Fruit fly (Drosophila melanogaster) whole organism, embryonic: ENCODE measurements around the gene N.
A peak's percentile ranks its signal among the peaks of the same experiment; 100 is the strongest.

Source experiments
- Abd-B ChIP-seq: fragments of 200-800 bp; sonication (Bioruptor generic); optimal IDR thresholded peaks from 2 replicates; lab custom pipeline; 2018; ENCODE audit warnings: missing biosample characterization, mild to moderate bottlenecking, missing genetic modification characterization, moderate library complexity
- Adf1 ChIP-seq: fragments of 200-800 bp; sonication (Bioruptor generic); IDR thresholded peaks from 2 replicates; pipeline ENCODE4 v1.3.6; 2022; ENCODE audit warnings: missing biosample characterization, missing genetic modification characterization
- B-H1 ChIP-seq: fragments of 200-800 bp; sonication (Bioruptor generic); IDR thresholded peaks from 3 replicates; pipeline ENCODE4 v1.3.6; 2022; ENCODE audit warnings: missing biosample characterization, missing genetic modification characterization
- Bteb2 ChIP-seq: fragments of 200-800 bp; sonication (Bioruptor generic); optimal IDR thresholded peaks from 2 replicates; lab custom pipeline; 2016; ENCODE audit warnings: missing biosample characterization, missing genetic modification characterization
- CG10267 ChIP-seq: fragments of 200-800 bp; sonication (Bioruptor generic); optimal IDR thresholded peaks from 2 replicates; lab custom pipeline; 2018; ENCODE audit warnings: missing biosample characterization, mild to moderate bottlenecking, missing genetic modification characterization, moderate library complexity
- CG10431 ChIP-seq: fragments of 200-800 bp; sonication (Bioruptor generic); optimal IDR thresholded peaks from 3 replicates; lab custom pipeline; 2018; ENCODE audit warnings: missing biosample characterization, mild to moderate bottlenecking, missing genetic modification characterization
- CG11560 ChIP-seq: fragments of 200-800 bp; sonication (Bioruptor generic); IDR thresholded peaks from 3 replicates; pipeline ENCODE4 v1.3.6; 2022; ENCODE audit warnings: missing biosample characterization, missing genetic modification characterization
- CG12299 ChIP-seq: fragments of 200-800 bp; sonication (Bioruptor generic); optimal IDR thresholded peaks from 2 replicates; lab custom pipeline; 2018; ENCODE audit warnings: missing biosample characterization, mild to moderate bottlenecking, missing genetic modification characterization
- CG13424 ChIP-seq: fragments of 200-800 bp; sonication (Bioruptor generic); optimal IDR thresholded peaks from 2 replicates; lab custom pipeline; 2019; ENCODE audit warnings: missing biosample characterization, mild to moderate bottlenecking, missing genetic modification characterization, moderate library complexity
- CG1603 ChIP-seq: fragments of 200-800 bp; sonication (Bioruptor generic); optimal IDR thresholded peaks from 2 replicates; lab custom pipeline; 2019; ENCODE audit warnings: missing biosample characterization, mild to moderate bottlenecking, missing genetic modification characterization, moderate library complexity
- CG18262 ChIP-seq: fragments of 200-800 bp; optimal IDR thresholded peaks from 3 replicates; lab custom pipeline; 2019; ENCODE audit warnings: missing biosample characterization, mild to moderate bottlenecking, missing genetic modification characterization, moderate library complexity
- CG2889 ChIP-seq: fragments of 200-800 bp; sonication (Bioruptor generic); IDR thresholded peaks from 3 replicates; pipeline ENCODE4 v1.3.6; 2022; ENCODE audit warnings: missing biosample characterization, missing genetic modification characterization
- CG4328 ChIP-seq: fragments of 200-800 bp; sonication (Bioruptor generic); optimal IDR thresholded peaks from 3 replicates; lab custom pipeline; 2017; ENCODE audit warnings: missing biosample characterization, missing genetic modification reagents, missing genetic modification characterization
- CG6689 ChIP-seq: fragments of 200-800 bp; sonication (Bioruptor generic); IDR thresholded peaks from 2 replicates; pipeline ENCODE4 v1.3.6; 2022; ENCODE audit warnings: missing biosample characterization, missing genetic modification characterization
- CG6813 ChIP-seq: fragments of 200-800 bp; sonication (Bioruptor generic); optimal IDR thresholded peaks from 2 replicates; lab custom pipeline; 2017; ENCODE audit warnings: missing biosample characterization, missing genetic modification characterization, mild to moderate bottlenecking, moderate library complexity, missing genetic modification reagents
- CG8765 ChIP-seq: fragments of 200-800 bp; sonication (Bioruptor generic); IDR thresholded peaks from 2 replicates; pipeline ENCODE4 v1.3.6; 2022; ENCODE audit warnings: missing biosample characterization, missing genetic modification characterization
- CG9727 ChIP-seq: fragments of 200-800 bp; sonication (Bioruptor generic); optimal IDR thresholded peaks from 3 replicates; lab custom pipeline; 2017; ENCODE audit warnings: missing biosample characterization, mild to moderate bottlenecking, missing genetic modification characterization
- CG9932 ChIP-seq: fragments of 200-800 bp; sonication (Bioruptor generic); IDR thresholded peaks from 2 replicates; pipeline ENCODE4 v1.3.6; 2022; ENCODE audit warnings: missing biosample characterization, missing genetic modification characterization
- Fer2 ChIP-seq: fragments of 200-800 bp; sonication (Bioruptor generic); optimal IDR thresholded peaks from 2 replicates; lab custom pipeline; 2018; ENCODE audit warnings: missing biosample characterization, mild to moderate bottlenecking, missing genetic modification characterization, moderate library complexity
- HHEX ChIP-seq: fragments of 200-800 bp; sonication (Bioruptor generic); optimal IDR thresholded peaks from 3 replicates; lab custom pipeline; 2017; ENCODE audit warnings: missing biosample characterization, mild to moderate bottlenecking, missing genetic modification characterization, missing genetic modification reagents
- Hand ChIP-seq: fragments of 200-800 bp; sonication (Bioruptor generic); optimal IDR thresholded peaks from 2 replicates; lab custom pipeline; 2017; ENCODE audit warnings: mild to moderate bottlenecking, missing biosample characterization, missing genetic modification reagents, missing genetic modification characterization
- Hmr ChIP-seq: fragments of 200-800 bp; sonication (Bioruptor generic); optimal IDR thresholded peaks from 3 replicates; lab custom pipeline; 2017; ENCODE audit warnings: mild to moderate bottlenecking, missing biosample characterization, missing genetic modification reagents, missing genetic modification characterization
- MBD-R2 ChIP-seq: fragments of 200-800 bp; sonication (Bioruptor generic); IDR thresholded peaks from 2 replicates; pipeline ENCODE4 v1.3.6; 2022; ENCODE audit warnings: missing biosample characterization, missing genetic modification characterization
- Nf-YB ChIP-seq: fragments of 200-800 bp; sonication (Bioruptor generic); optimal IDR thresholded peaks from 3 replicates; lab custom pipeline; 2019; ENCODE audit warnings: missing biosample characterization, mild to moderate bottlenecking, missing genetic modification characterization, moderate library complexity
- Pdp1 ChIP-seq, 2 experiments: fragments of 200-800 bp; sonication (Bioruptor generic); optimal IDR thresholded peaks; 3 replicates each; lab custom pipeline; 2016; ENCODE audit warnings: missing biosample characterization in 2 of 2, missing genetic modification characterization in 2 of 2, mild to moderate bottlenecking in 1 of 2, moderate library complexity in 1 of 2
- Ptx1 ChIP-seq: fragments of 200-800 bp; sonication (Bioruptor generic); IDR thresholded peaks from 2 replicates; pipeline ENCODE4 v1.3.6; 2022; ENCODE audit warnings: missing biosample characterization, missing genetic modification characterization
- Scr ChIP-seq: fragments of 200-800 bp; sonication (Bioruptor generic); IDR thresholded peaks from 2 replicates; pipeline ENCODE4 v1.3.6; 2022; ENCODE audit warnings: missing biosample characterization, missing genetic modification characterization; ENCODE audit not compliant: partially characterized antibody
- Side ChIP-seq: fragments of 200-800 bp; sonication (Bioruptor generic); optimal IDR thresholded peaks from 2 replicates; lab custom pipeline; 2016; ENCODE audit warnings: missing biosample characterization, missing genetic modification characterization
- Sox100B ChIP-seq: fragments of 200-800 bp; sonication (Bioruptor generic); optimal IDR thresholded peaks from 3 replicates; lab custom pipeline; 2018; ENCODE audit warnings: missing biosample characterization, mild to moderate bottlenecking, missing genetic modification characterization
- Sry-β ChIP-seq: fragments of 200-800 bp; sonication (Bioruptor generic); optimal IDR thresholded peaks from 2 replicates; lab custom pipeline; 2018; ENCODE audit warnings: missing biosample characterization, mild to moderate bottlenecking, missing genetic modification characterization, moderate library complexity
- amos ChIP-seq: fragments of 200-800 bp; sonication (Bioruptor generic); IDR thresholded peaks from 2 replicates; pipeline ENCODE4 v1.3.6; 2022; ENCODE audit warnings: missing biosample characterization, missing genetic modification characterization; ENCODE audit not compliant: partially characterized antibody
- bab2 ChIP-seq: fragments of 200-800 bp; sonication (Bioruptor generic); optimal IDR thresholded peaks from 2 replicates; lab custom pipeline; 2016; ENCODE audit warnings: missing biosample characterization, missing genetic modification characterization
- caup ChIP-seq: fragments of 200-800 bp; sonication (Bioruptor generic); optimal IDR thresholded peaks from 3 replicates; lab custom pipeline; 2017; ENCODE audit warnings: missing biosample characterization, mild to moderate bottlenecking, missing genetic modification characterization, moderate library complexity; ENCODE audit not compliant: severe bottlenecking
- cg ChIP-seq: fragments of 200-800 bp; sonication (Bioruptor generic); optimal IDR thresholded peaks from 3 replicates; lab custom pipeline; 2019; ENCODE audit warnings: missing biosample characterization, mild to moderate bottlenecking, missing genetic modification characterization, moderate library complexity
- ci ChIP-seq: fragments of 200-800 bp; sonication (Bioruptor generic); IDR thresholded peaks from 3 replicates; pipeline ENCODE4 v1.3.6; 2022; ENCODE audit warnings: missing biosample characterization, missing genetic modification characterization
- crc ChIP-seq: fragments of 200-800 bp; sonication (Bioruptor generic); optimal IDR thresholded peaks from 2 replicates; lab custom pipeline; 2016; ENCODE audit warnings: missing biosample characterization, missing genetic modification characterization
- dysf ChIP-seq: fragments of 200-800 bp; sonication (Bioruptor generic); IDR thresholded peaks from 3 replicates; pipeline ENCODE4 v1.3.6; 2022; ENCODE audit warnings: missing biosample characterization, missing genetic modification characterization
- esg ChIP-seq: fragments of 200-800 bp; sonication (Bioruptor generic); conservative IDR thresholded peaks from 2 replicates; pipeline ENCODE4 v1.3.6; 2022; ENCODE audit warnings: missing biosample characterization, missing genetic modification characterization
- eve ChIP-seq, 2 experiments: fragments of >200 bp; optimal IDR thresholded peaks; 2 replicates each; lab custom pipeline; 2017; ENCODE audit warnings: missing biosample characterization in 2 of 2, missing genetic modification characterization in 2 of 2
- fd64A ChIP-seq: fragments of 200-800 bp; sonication (Bioruptor generic); optimal IDR thresholded peaks from 3 replicates; lab custom pipeline; 2018; ENCODE audit warnings: missing biosample characterization, mild to moderate bottlenecking, missing genetic modification characterization
- gem ChIP-seq: fragments of 200-800 bp; sonication (Bioruptor generic); optimal IDR thresholded peaks from 2 replicates; lab custom pipeline; 2019; ENCODE audit warnings: missing biosample characterization, mild to moderate bottlenecking, missing genetic modification characterization, moderate library complexity
- grau ChIP-seq: fragments of 200-800 bp; optimal IDR thresholded peaks from 3 replicates; lab custom pipeline; 2019; ENCODE audit warnings: missing biosample characterization, mild to moderate bottlenecking, missing genetic modification characterization, moderate library complexity
- ind ChIP-seq: fragments of 200-800 bp; sonication (Bioruptor generic); optimal IDR thresholded peaks from 3 replicates; lab custom pipeline; 2016; ENCODE audit warnings: missing biosample characterization, missing genetic modification characterization
- lilli ChIP-seq: fragments of 200-800 bp; sonication (Bioruptor generic); optimal IDR thresholded peaks from 3 replicates; lab custom pipeline; 2016; ENCODE audit warnings: missing biosample characterization, missing genetic modification characterization
- oc ChIP-seq: fragments of 200-800 bp; sonication (Bioruptor generic); optimal IDR thresholded peaks from 2 replicates; lab custom pipeline; 2018; ENCODE audit warnings: missing biosample characterization, mild to moderate bottlenecking, missing genetic modification characterization, moderate library complexity
- sens ChIP-seq: fragments of 200-800 bp; sonication (Bioruptor generic); peaks from one replicate; lab custom pipeline; 2016; ENCODE audit warnings: missing biosample characterization, missing genetic modification characterization
- tgo ChIP-seq: fragments of 200-800 bp; sonication (Bioruptor generic); IDR thresholded peaks from 3 replicates; pipeline ENCODE4 v1.3.6; 2022; ENCODE audit warnings: missing biosample characterization, missing genetic modification characterization
- vnd ChIP-seq: fragments of 200-800 bp; sonication (Bioruptor generic); IDR thresholded peaks from 3 replicates; pipeline ENCODE4 v1.3.6; 2022; ENCODE audit warnings: missing biosample characterization, missing genetic modification characterization; ENCODE audit not compliant: partially characterized antibody
- vvl ChIP-seq: fragments of 200-800 bp; sonication (Bioruptor generic); IDR thresholded peaks from 2 replicates; pipeline ENCODE4 v1.3.6; 2022; ENCODE audit warnings: missing biosample characterization, missing genetic modification characterization
- zfh2 ChIP-seq: fragments of 200-800 bp; sonication (Bioruptor generic); optimal IDR thresholded peaks from 2 replicates; lab custom pipeline; 2016; ENCODE audit warnings: missing biosample characterization, missing genetic modification characterization

The N gene

DNA sequence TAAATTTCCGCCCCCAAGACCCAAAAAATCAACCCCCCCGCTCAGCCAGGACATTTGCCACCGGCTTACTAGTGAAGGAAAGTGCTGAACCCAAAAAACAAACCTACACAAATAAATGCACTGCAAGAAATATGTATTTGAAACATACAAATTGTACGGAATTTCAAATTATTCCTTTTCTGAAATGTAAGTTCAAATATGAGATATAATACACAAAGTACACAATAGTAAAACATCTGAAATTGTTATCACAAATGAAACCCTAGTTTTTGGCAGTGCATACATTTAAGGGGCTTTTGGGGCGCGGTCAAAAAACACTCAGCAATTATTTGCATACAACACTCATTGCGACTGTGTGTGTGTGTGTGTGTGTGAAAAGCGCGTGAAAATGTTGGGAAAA is 59.1 kb downstream of the N start (continued):
- TF ChIP-seq CG10267 (tag; lab: Kevin White, UChicago): no peak
- TF ChIP-seq Pdp1 (GFP tag; optimal IDR thresholded peaks at IDR 0.05; lab: Kevin White, UChicago): peak; percentile 8 to 16
- 0 out of 3 replicates have a peak, but pooled peaks have one; percentile 45 for TF ChIP-seq ci
- TF ChIP-seq CG6689: peak; percentile 30; the same call in 1 of the 2 replicates
- peak; percentile 45 for TF ChIP-seq CG1603 (tag; lab: Kevin White, UChicago)
- no peak for TF ChIP-seq MBD-R2 (GFP tag; lab: Robert Waterston, UW)
- TF ChIP-seq cg: no peak
- no peak for TF ChIP-seq Adf1 (GFP tag; lab: Robert Waterston, UW)
- TF ChIP-seq CG13424 (tag; lab: Kevin White, UChicago): peak; percentile 23
- TF ChIP-seq CG18262 (tag; lab: Kevin White, UChicago): peak; percentile 10
- TF ChIP-seq B-H1 (GFP tag; lab: Robert Waterston, UW): peak; percentile 22; the same call in 1 of the 3 replicates
- TF ChIP-seq Ptx1 (GFP tag; lab: Robert Waterston, UW): peak; percentile 43; the same call in 1 of the 2 replicates
- TF ChIP-seq Fer2: no peak
- no peak for TF ChIP-seq CG6813
- peak; percentile 5 for TF ChIP-seq CG12299 (tag; lab: Kevin White, UChicago)
- peak; percentile 16; the same call in 1 of the 3 replicates for TF ChIP-seq tgo (GFP tag; lab: Robert Waterston, UW)
- peak; percentile 61; the same call in 1 of the 2 replicates for TF ChIP-seq vvl
- TF ChIP-seq crc (GFP tag; lab: Kevin White, UChicago): no peak
- no peak for TF ChIP-seq CG8765 (GFP tag; lab: Robert Waterston, UW)
- TF ChIP-seq grau: peak; percentile 42
- no peak for TF ChIP-seq zfh2 (GFP tag; lab: Kevin White, UChicago)
- TF ChIP-seq Sry-β (GFP tag; lab: Kevin White, UChicago): no peak
- TF ChIP-seq CG9727: peak; percentile 2
- TF ChIP-seq amos (GFP tag; lab: Robert Waterston, UW): no peak
- no peak for TF ChIP-seq CG11560
- TF ChIP-seq caup (GFP tag; lab: Kevin White, UChicago): peak; percentile 1
- TF ChIP-seq Scr (GFP tag; lab: Robert Waterston, UW): no peak
- peak; percentile 48 for TF ChIP-seq esg
- no peak for TF ChIP-seq CG4328
- TF ChIP-seq Abd-B (GFP tag; lab: Kevin White, UChicago): peak; percentile 25
- no peak for TF ChIP-seq fd64A
- TF ChIP-seq Nf-YB (GFP tag; lab: Kevin White, UChicago): no peak
- TF ChIP-seq vnd (GFP tag; lab: Robert Waterston, UW): no peak
- peak in 1 of 2 experiments; percentile 57 for TF ChIP-seq eve (GFP tag; optimal IDR thresholded peaks at IDR 0.05; lab: Kevin White, UChicago)
- no peak for TF ChIP-seq CG10431 (GFP tag; lab: Kevin White, UChicago)
- no peak for TF ChIP-seq Sox100B (GFP tag; lab: Kevin White, UChicago)
- 0 out of 2 replicates have a peak, but pooled peaks have one; percentile 30 for TF ChIP-seq CG9932 (GFP tag; lab: Robert Waterston, UW)
- TF ChIP-seq bab2 (GFP tag; lab: Kevin White, UChicago): peak; percentile 27
- TF ChIP-seq sens (GFP tag; lab: Kevin White, UChicago): peak; percentile 75
- TF ChIP-seq Hand (GFP tag; lab: Kevin White, UChicago): no peak
- TF ChIP-seq lilli (GFP tag; lab: Kevin White, UChicago): peak; percentile 23
- TF ChIP-seq dysf (GFP tag; lab: Robert Waterston, UW): peak; percentile 44; the same call in 1 of the 3 replicates
- no peak for TF ChIP-seq CG2889 (GFP tag; lab: Robert Waterston, UW)
- peak; percentile 25 for TF ChIP-seq Hmr
- TF ChIP-seq Bteb2 (GFP tag; lab: Kevin White, UChicago): no peak
- TF ChIP-seq ind: peak; percentile 9
- TF ChIP-seq HHEX (GFP tag; lab: Kevin White, UChicago): peak; percentile 4
- TF ChIP-seq gem (tag; lab: Kevin White, UChicago): peak; percentile 48
- no peak for TF ChIP-seq oc (tag; lab: Kevin White, UChicago)
- TF ChIP-seq Side (GFP tag; lab: Kevin White, UChicago): no peak
